Worm (Caenorhabditis elegans): ENCODE measurements around the gene thn-6.

- TF ChIP-seq elt-2 (tag; optimal IDR thresholded peaks at IDR 0.05) (no peak), nfya-1 (tag; optimal IDR thresholded peaks at IDR 0.05) (no peak)
Measured at ce11 chrIV:5268803-5269202, 40.1 kb downstream of the thn-6 start, which contains the start of gene F36H12.4.
